Fruit fly (Drosophila melanogaster): ENCODE results near the gene CG4911.

CG4911 gene

dm6 chr3L:9066509-9067021 is 6.0 kb downstream of the CG4911 start:
- TF ChIP-seq bab1 (GFP tag; optimal IDR thresholded peaks at IDR 0.05) (no peak), toe (GFP tag; optimal IDR thresholded peaks at IDR 0.05) (no peak), cic (GFP tag; optimal IDR thresholded peaks at IDR 0.05) (peak; percentile 99), CG1620 (GFP tag; optimal IDR thresholded peaks at IDR 0.05) (no peak), CG33017 (tag; optimal IDR thresholded peaks at IDR 0.05) (no peak), Clk (GFP tag; optimal IDR thresholded peaks at IDR 0.05) (peak; percentile 24)

- TF ChIP-seq Mnt (GFP tag; optimal IDR thresholded peaks at IDR 0.05) (no peak), CG14711 (tag; optimal IDR thresholded peaks at IDR 0.05) (peak; percentile 19), CG11617 (GFP tag; optimal IDR thresholded peaks at IDR 0.05) (peak; percentile 85), Clk (GFP tag; optimal IDR thresholded peaks at IDR 0.05) (no peak), cnc (optimal IDR thresholded peaks at IDR 0.05) (no peak), CG33017 (tag; optimal IDR thresholded peaks at IDR 0.05) (peak; percentile 83), CG5204 (GFP tag; optimal IDR thresholded peaks at IDR 0.05) (peak; percentile 77), kay (GFP tag; ENCODE audit: borderline replicate concordance) (peak; percentile 94), ovo (GFP tag; optimal IDR thresholded peaks at IDR 0.05) (no peak), Crg-1 (GFP tag; optimal IDR thresholded peaks at IDR 0.05) (no peak), cic (GFP tag; optimal IDR thresholded peaks at IDR 0.05) (no peak), Hr96 (GFP tag; optimal IDR thresholded peaks at IDR 0.05) (peak; percentile 47), CG7045 (GFP tag; optimal IDR thresholded peaks at IDR 0.05) (peak; percentile 59), CG1620 (GFP tag; optimal IDR thresholded peaks at IDR 0.05) (no peak), pad (GFP tag; optimal IDR thresholded peaks at IDR 0.05) (no peak), CG7101 (tag; optimal IDR thresholded peaks at IDR 0.05) (peak; percentile 60), tj (GFP tag; optimal IDR thresholded peaks at IDR 0.05) (peak; percentile 36), toe (GFP tag; optimal IDR thresholded peaks at IDR 0.05) (peak; percentile 33), CG12768 (GFP tag; optimal IDR thresholded peaks at IDR 0.05) (peak; percentile 44), bab1 (GFP tag; optimal IDR thresholded peaks at IDR 0.05) (no peak)
Observed at dm6 chr3L:9065997-9066441, 6.5 kb downstream of the CG4911 start, which contains the start of gene Argk1. TSS of gene Argk1 (minus strand) at chr3L:9066027.

dm6 chr3L:9064976-9065761 is 7.4 kb downstream of the CG4911 start:
- TF ChIP-seq kay (GFP tag; ENCODE audit: borderline replicate concordance) (no peak), CG12768 (GFP tag; optimal IDR thresholded peaks at IDR 0.05) (peak; percentile 49), ovo (GFP tag; optimal IDR thresholded peaks at IDR 0.05) (no peak), cnc (optimal IDR thresholded peaks at IDR 0.05) (no peak), CG11617 (GFP tag; optimal IDR thresholded peaks at IDR 0.05) (peak; percentile 88), pad (GFP tag; optimal IDR thresholded peaks at IDR 0.05) (peak; percentile 56), CG1620 (GFP tag; optimal IDR thresholded peaks at IDR 0.05) (peak; percentile 25), CG7045 (GFP tag; optimal IDR thresholded peaks at IDR 0.05) (peak; percentile 74), Mnt (GFP tag; optimal IDR thresholded peaks at IDR 0.05) (no peak), CG7101 (tag; optimal IDR thresholded peaks at IDR 0.05) (peak; percentile 73), CG33017 (tag; optimal IDR thresholded peaks at IDR 0.05) (peak; percentile 67), tj (GFP tag; optimal IDR thresholded peaks at IDR 0.05) (peak; percentile 84), Hr96 (GFP tag; optimal IDR thresholded peaks at IDR 0.05) (peak; percentile 42), toe (GFP tag; optimal IDR thresholded peaks at IDR 0.05) (peak; percentile 61), Clk (GFP tag; optimal IDR thresholded peaks at IDR 0.05) (peak; percentile 28), cic (GFP tag; optimal IDR thresholded peaks at IDR 0.05) (no peak), CG14711 (tag; optimal IDR thresholded peaks at IDR 0.05) (peak; percentile 71), bab1 (GFP tag; optimal IDR thresholded peaks at IDR 0.05) (no peak), Crg-1 (GFP tag; optimal IDR thresholded peaks at IDR 0.05) (peak; percentile 67), CG5204 (GFP tag; optimal IDR thresholded peaks at IDR 0.05) (peak; percentile 80)

dm6 chr3L:9064207-9064754 is 8.2 kb downstream of the CG4911 start:
- no peak for TF ChIP-seq CG5204 (GFP tag; optimal IDR thresholded peaks at IDR 0.05)
- TF ChIP-seq kay (GFP tag; ENCODE audit: borderline replicate concordance): peak; percentile 95
- no peak for TF ChIP-seq CG11617 (GFP tag; optimal IDR thresholded peaks at IDR 0.05)
- TF ChIP-seq CG1620 (GFP tag; optimal IDR thresholded peaks at IDR 0.05): no peak
- TF ChIP-seq ovo (GFP tag; optimal IDR thresholded peaks at IDR 0.05): no peak
- TF ChIP-seq Crg-1 (GFP tag; optimal IDR thresholded peaks at IDR 0.05): no peak
- no peak for TF ChIP-seq tj (GFP tag; optimal IDR thresholded peaks at IDR 0.05)
- no peak for TF ChIP-seq Clk (GFP tag; optimal IDR thresholded peaks at IDR 0.05)

- TF ChIP-seq Mnt (GFP tag; optimal IDR thresholded peaks at IDR 0.05) (peak; percentile 53), cic (GFP tag; optimal IDR thresholded peaks at IDR 0.05) (peak; percentile 65), kay (GFP tag; ENCODE audit: borderline replicate concordance) (peak; percentile 69), Clk (GFP tag; optimal IDR thresholded peaks at IDR 0.05) (no peak)
Observed at dm6 chr3L:9063607-9064006, 8.9 kb downstream of the CG4911 start.

dm6 chr3L:9062816-9063215 is 9.7 kb downstream of the CG4911 start:
- TF ChIP-seq CG14711 (tag; optimal IDR thresholded peaks at IDR 0.05) (peak; percentile 6), CG1620 (GFP tag; optimal IDR thresholded peaks at IDR 0.05) (no peak), kay (GFP tag; ENCODE audit: borderline replicate concordance) (no peak), CG7045 (GFP tag; optimal IDR thresholded peaks at IDR 0.05) (no peak)
